Fruit fly (Drosophila melanogaster) whole organism, embryonic: Measurements from ENCODE around the gene pigs.
A peak's percentile ranks its signal among the peaks of the same experiment; 100 is the strongest.

Experiments
- Asciz ChIP-seq: fragments of 200-800 bp; sonication (Bioruptor generic); optimal IDR thresholded peaks from 2 replicates; lab custom pipeline; 2017; ENCODE audit warnings: missing biosample characterization, mild to moderate bottlenecking, missing genetic modification characterization, missing genetic modification reagents
- Atf-2 ChIP-seq: fragments of 200-800 bp; sonication (Bioruptor generic); optimal IDR thresholded peaks from 2 replicates; lab custom pipeline; 2016; ENCODE audit warnings: missing biosample characterization, missing genetic modification characterization
- B-H1 ChIP-seq: fragments of 200-800 bp; sonication (Bioruptor generic); IDR thresholded peaks from 3 replicates; pipeline ENCODE4 v1.3.6; 2022; ENCODE audit warnings: missing biosample characterization, missing genetic modification characterization
- B-H2 ChIP-seq: fragments of 200-800 bp; sonication (Bioruptor generic); optimal IDR thresholded peaks from 2 replicates; lab custom pipeline; 2018; ENCODE audit warnings: missing biosample characterization, mild to moderate bottlenecking, missing genetic modification characterization
- C15 ChIP-seq: fragments of 200-800 bp; sonication (Bioruptor generic); IDR thresholded peaks from 3 replicates; pipeline ENCODE4 v1.3.6; 2022; ENCODE audit warnings: missing biosample characterization, missing genetic modification characterization
- CG10462 ChIP-seq: fragments of 200-800 bp; sonication (Bioruptor generic); optimal IDR thresholded peaks from 2 replicates; lab custom pipeline; 2016; ENCODE audit warnings: missing biosample characterization, missing genetic modification characterization
- CG11398 ChIP-seq: fragments of 200-800 bp; sonication (Bioruptor generic); optimal IDR thresholded peaks from 2 replicates; lab custom pipeline; 2016; ENCODE audit warnings: missing biosample characterization, missing genetic modification characterization
- CG11456 ChIP-seq: fragments of 200-800 bp; sonication (Bioruptor generic); IDR thresholded peaks from 3 replicates; pipeline ENCODE4 v1.3.6; 2022; ENCODE audit warnings: missing biosample characterization, missing genetic modification characterization
- CG11723 ChIP-seq: fragments of 200-800 bp; sonication (Bioruptor generic); optimal IDR thresholded peaks from 2 replicates; lab custom pipeline; 2017; ENCODE audit warnings: missing biosample characterization, mild to moderate bottlenecking, missing genetic modification characterization
- CG12744 ChIP-seq: fragments of 200-800 bp; sonication (Bioruptor generic); optimal IDR thresholded peaks from 2 replicates; lab custom pipeline; 2016; ENCODE audit warnings: missing biosample characterization, missing genetic modification characterization
- CG13296 ChIP-seq: fragments of 200-800 bp; sonication (Bioruptor generic); optimal IDR thresholded peaks from 3 replicates; lab custom pipeline; 2018; ENCODE audit warnings: missing biosample characterization, mild to moderate bottlenecking, missing genetic modification characterization
- CG18599 ChIP-seq: fragments of 200-800 bp; sonication (Bioruptor generic); optimal IDR thresholded peaks from 3 replicates; lab custom pipeline; 2017; ENCODE audit warnings: missing biosample characterization, missing genetic modification characterization, mild to moderate bottlenecking, moderate library complexity, missing genetic modification reagents
- CG2120 ChIP-seq: fragments of 200-800 bp; sonication (Bioruptor generic); optimal IDR thresholded peaks from 3 replicates; lab custom pipeline; 2016; ENCODE audit warnings: missing biosample characterization, missing genetic modification characterization
- CG2678 ChIP-seq: fragments of 200-800 bp; sonication (Bioruptor generic); optimal IDR thresholded peaks from 3 replicates; lab custom pipeline; 2019; ENCODE audit warnings: missing biosample characterization, mild to moderate bottlenecking, missing genetic modification characterization, moderate library complexity
- CG31388 ChIP-seq: fragments of 200-800 bp; sonication (Bioruptor generic); optimal IDR thresholded peaks from 2 replicates; lab custom pipeline; 2016; ENCODE audit warnings: missing biosample characterization, missing genetic modification characterization
- CG32767 ChIP-seq: fragments of 200-800 bp; sonication (Bioruptor generic); IDR thresholded peaks from 2 replicates; pipeline ENCODE4 v1.3.6; 2022; ENCODE audit warnings: missing biosample characterization, missing genetic modification characterization
- CG3281 ChIP-seq: fragments of 200-800 bp; sonication (Bioruptor generic); optimal IDR thresholded peaks from 3 replicates; lab custom pipeline; 2017; ENCODE audit warnings: missing biosample characterization, mild to moderate bottlenecking, missing genetic modification characterization
- CG34224 ChIP-seq: fragments of 200-800 bp; sonication (Bioruptor generic); IDR thresholded peaks from 3 replicates; pipeline ENCODE4 v1.3.6; 2022; ENCODE audit warnings: missing biosample characterization, missing genetic modification characterization; ENCODE audit not compliant: partially characterized antibody
- CG4328 ChIP-seq: fragments of 200-800 bp; sonication (Bioruptor generic); optimal IDR thresholded peaks from 3 replicates; lab custom pipeline; 2017; ENCODE audit warnings: missing biosample characterization, missing genetic modification reagents, missing genetic modification characterization
- CG6689 ChIP-seq: fragments of 200-800 bp; sonication (Bioruptor generic); IDR thresholded peaks from 2 replicates; pipeline ENCODE4 v1.3.6; 2022; ENCODE audit warnings: missing biosample characterization, missing genetic modification characterization
- CG6791 ChIP-seq: fragments of 200-800 bp; sonication (Bioruptor generic); IDR thresholded peaks from 3 replicates; pipeline ENCODE4 v1.3.6; 2022; ENCODE audit warnings: missing biosample characterization, missing genetic modification characterization; ENCODE audit not compliant: partially characterized antibody
- CG6854 ChIP-seq: fragments of 200-800 bp; sonication (Bioruptor generic); optimal IDR thresholded peaks from 3 replicates; lab custom pipeline; 2017; ENCODE audit warnings: missing biosample characterization, mild to moderate bottlenecking, missing genetic modification characterization
- CG9932 ChIP-seq: fragments of 200-800 bp; sonication (Bioruptor generic); IDR thresholded peaks from 2 replicates; pipeline ENCODE4 v1.3.6; 2022; ENCODE audit warnings: missing biosample characterization, missing genetic modification characterization
- ERR ChIP-seq: fragments of 200-800 bp; sonication (Bioruptor generic); optimal IDR thresholded peaks from 2 replicates; lab custom pipeline; 2016; ENCODE audit warnings: missing biosample characterization, missing genetic modification characterization
- Elba2 ChIP-seq: fragments of 200-800 bp; sonication (Bioruptor generic); optimal IDR thresholded peaks from 3 replicates; lab custom pipeline; 2016; ENCODE audit warnings: missing biosample characterization, missing genetic modification characterization
- H2.0 ChIP-seq: fragments of 200-800 bp; sonication (Bioruptor generic); IDR thresholded peaks from 2 replicates; pipeline ENCODE4 v1.3.6; 2022; ENCODE audit warnings: missing biosample characterization, missing genetic modification characterization
- Lhr ChIP-seq: fragments of 200-800 bp; sonication (Bioruptor generic); optimal IDR thresholded peaks from 3 replicates; lab custom pipeline; 2017; ENCODE audit warnings: mild to moderate bottlenecking, missing biosample characterization, missing genetic modification reagents, missing genetic modification characterization
- Lpt ChIP-seq: fragments of >200 bp; optimal IDR thresholded peaks from 2 replicates; lab custom pipeline; 2018; ENCODE audit warnings: missing biosample characterization, missing genetic modification characterization
- MBD-R2 ChIP-seq: fragments of 200-800 bp; sonication (Bioruptor generic); IDR thresholded peaks from 2 replicates; pipeline ENCODE4 v1.3.6; 2022; ENCODE audit warnings: missing biosample characterization, missing genetic modification characterization
- Med ChIP-seq: fragments of 200-800 bp; sonication (Bioruptor generic); peaks from one replicate; lab custom pipeline; 2016; ENCODE audit warnings: missing biosample characterization, missing genetic modification characterization, mild to moderate bottlenecking, inconsistent platforms, moderate library complexity
- Nf-YA ChIP-seq: fragments of 200-800 bp; sonication (Bioruptor generic); IDR thresholded peaks from 2 replicates; pipeline ENCODE4 v1.3.6; 2022; ENCODE audit warnings: missing biosample characterization, missing genetic modification characterization
- Rfx ChIP-seq: fragments of 200-800 bp; sonication (Bioruptor generic); IDR thresholded peaks from 2 replicates; pipeline ENCODE4 v1.3.6; 2022; ENCODE audit warnings: missing biosample characterization, missing genetic modification characterization
- Side ChIP-seq: fragments of 200-800 bp; sonication (Bioruptor generic); optimal IDR thresholded peaks from 2 replicates; lab custom pipeline; 2016; ENCODE audit warnings: missing biosample characterization, missing genetic modification characterization
- Spps ChIP-seq: fragments of 200-800 bp; sonication (Bioruptor generic); optimal IDR thresholded peaks from 2 replicates; lab custom pipeline; 2018; ENCODE audit warnings: missing biosample characterization, mild to moderate bottlenecking, missing genetic modification characterization
- Sry-β ChIP-seq: fragments of 200-800 bp; sonication (Bioruptor generic); optimal IDR thresholded peaks from 2 replicates; lab custom pipeline; 2018; ENCODE audit warnings: missing biosample characterization, mild to moderate bottlenecking, missing genetic modification characterization, moderate library complexity
- al ChIP-seq: fragments of 200-800 bp; sonication (Bioruptor generic); IDR thresholded peaks from 2 replicates; pipeline ENCODE4 v1.3.6; 2022; ENCODE audit warnings: missing biosample characterization, missing genetic modification characterization
- bigmax ChIP-seq: fragments of 200-800 bp; sonication (Bioruptor generic); optimal IDR thresholded peaks from 2 replicates; lab custom pipeline; 2018; ENCODE audit warnings: missing biosample characterization, mild to moderate bottlenecking, missing genetic modification characterization
- bsh ChIP-seq, 2 experiments: fragments of 200-800 bp; sonication (Bioruptor generic); optimal IDR thresholded peaks; 2 replicates each; lab custom pipeline; 2017 to 2018; ENCODE audit warnings: mild to moderate bottlenecking in 2 of 2, missing biosample characterization in 2 of 2, missing genetic modification characterization in 2 of 2, moderate library complexity in 1 of 2
- en ChIP-seq: fragments of 200-800 bp; sonication (Bioruptor generic); optimal IDR thresholded peaks from 2 replicates; lab custom pipeline; 2016; ENCODE audit warnings: missing biosample characterization, missing genetic modification characterization
- fru ChIP-seq: fragments of >200 bp; optimal IDR thresholded peaks from 2 replicates; lab custom pipeline; 2017
- ftz-f1 ChIP-seq: fragments of 200-800 bp; sonication (Bioruptor generic); optimal IDR thresholded peaks from 2 replicates; lab custom pipeline; 2016; ENCODE audit warnings: missing biosample characterization, missing genetic modification characterization
- grn ChIP-seq: fragments of 200-800 bp; sonication (Bioruptor generic); optimal IDR thresholded peaks from 3 replicates; lab custom pipeline; 2017; ENCODE audit warnings: missing biosample characterization, missing genetic modification characterization
- gt ChIP-seq: fragments of 200-800 bp; sonication (Bioruptor generic); IDR thresholded peaks from 2 replicates; pipeline ENCODE4 v1.3.6; 2022; ENCODE audit warnings: missing biosample characterization, missing genetic modification characterization
- kni ChIP-seq: fragments of 200-800 bp; sonication (Bioruptor generic); optimal IDR thresholded peaks from 3 replicates; lab custom pipeline; 2017; ENCODE audit warnings: mild to moderate bottlenecking, missing biosample characterization, missing genetic modification reagents, missing genetic modification characterization
- lab ChIP-seq: fragments of 200-800 bp; sonication (Bioruptor generic); optimal IDR thresholded peaks from 3 replicates; lab custom pipeline; 2017; ENCODE audit warnings: missing biosample characterization, missing genetic modification characterization, mild to moderate bottlenecking, moderate library complexity, missing genetic modification reagents
- mirr ChIP-seq: fragments of 200-800 bp; sonication (Bioruptor generic); optimal IDR thresholded peaks from 3 replicates; lab custom pipeline; 2018; ENCODE audit warnings: missing biosample characterization, mild to moderate bottlenecking, missing genetic modification characterization
- peb ChIP-seq: fragments of 200-800 bp; sonication (Bioruptor generic); IDR thresholded peaks from 2 replicates; pipeline ENCODE4 v1.3.6; 2022; ENCODE audit warnings: missing biosample characterization, missing genetic modification characterization
- pita ChIP-seq: fragments of 200-800 bp; sonication (Bioruptor generic); optimal IDR thresholded peaks from 2 replicates; lab custom pipeline; 2017; ENCODE audit warnings: missing biosample characterization, mild to moderate bottlenecking, missing genetic modification characterization
- pros ChIP-seq: fragments of 200-800 bp; sonication (Bioruptor generic); optimal IDR thresholded peaks from 3 replicates; lab custom pipeline; 2019; ENCODE audit warnings: missing biosample characterization, mild to moderate bottlenecking, missing genetic modification characterization, moderate library complexity
- run ChIP-seq: fragments of 200-800 bp; sonication (Bioruptor generic); optimal IDR thresholded peaks from 3 replicates; lab custom pipeline; 2018; ENCODE audit warnings: missing biosample characterization, mild to moderate bottlenecking, missing genetic modification characterization
- sens ChIP-seq: fragments of 200-800 bp; sonication (Bioruptor generic); peaks from one replicate; lab custom pipeline; 2016; ENCODE audit warnings: missing biosample characterization, missing genetic modification characterization
- twi ChIP-seq: fragments of 200-800 bp; optimal IDR thresholded peaks from 2 replicates; lab custom pipeline; 2019; ENCODE audit warnings: missing biosample characterization, mild to moderate bottlenecking, missing genetic modification characterization, moderate library complexity
- tx ChIP-seq: fragments of 200-800 bp; sonication (Bioruptor generic); optimal IDR thresholded peaks from 2 replicates; lab custom pipeline; 2016; ENCODE audit warnings: missing biosample characterization, missing genetic modification characterization

Gene pigs

dm6 chrX:6604706-6605105 is 4.8 kb downstream of the pigs start (continued):
- TF ChIP-seq Atf-2 (no peak), CG2120 (GFP tag; lab: Kevin White, UChicago) (no peak), mirr (GFP tag; lab: Kevin White, UChicago) (no peak), CG12744 (GFP tag; lab: Kevin White, UChicago) (no peak), Sry-β (GFP tag; lab: Kevin White, UChicago) (no peak), CG13296 (GFP tag; lab: Kevin White, UChicago) (no peak), H2.0 (GFP tag; lab: Robert Waterston, UW) (no peak), pros (no peak), Lpt (GFP tag; lab: Kevin White, UChicago) (no peak), peb (GFP tag; lab: Robert Waterston, UW) (no peak), CG4328 (GFP tag; lab: Kevin White, UChicago) (no peak), Med (GFP tag; lab: Kevin White, UChicago) (peak; percentile 66), CG18599 (GFP tag; lab: Kevin White, UChicago) (peak; percentile 0), kni (GFP tag; lab: Kevin White, UChicago) (peak; percentile 22), CG3281 (peak; percentile 11), Side (GFP tag; lab: Kevin White, UChicago) (no peak), ftz-f1 (GFP tag; lab: Kevin White, UChicago) (no peak), en (GFP tag; lab: Kevin White, UChicago) (no peak), CG11723 (no peak), CG31388 (no peak), gt (GFP tag; lab: Robert Waterston, UW) (no peak), B-H2 (no peak), twi (no peak), CG11398 (peak; percentile 1), Nf-YA (GFP tag; lab: Robert Waterston, UW) (no peak), pita (GFP tag; lab: Kevin White, UChicago) (no peak), bsh (GFP tag; optimal IDR thresholded peaks at IDR 0.05; lab: Kevin White, UChicago) (no peak), B-H1 (GFP tag; lab: Robert Waterston, UW) (no peak), run (tag; lab: Kevin White, UChicago) (no peak), Rfx (GFP tag; lab: Robert Waterston, UW) (0 out of 2 replicates have a peak, but pooled peaks have one; percentile 6), lab (GFP tag; lab: Kevin White, UChicago) (peak; percentile 9), grn (GFP tag; lab: Kevin White, UChicago) (no peak), bigmax (GFP tag; lab: Kevin White, UChicago) (no peak), Elba2 (no peak), Lhr (GFP tag; lab: Kevin White, UChicago) (no peak), tx (no peak), ERR (GFP tag; lab: Kevin White, UChicago) (no peak), Asciz (GFP tag; lab: Kevin White, UChicago) (no peak), MBD-R2 (GFP tag; lab: Robert Waterston, UW) (no peak), fru (lab: Kevin White, UChicago) (no peak), CG32767 (GFP tag; lab: Robert Waterston, UW) (no peak), CG6854 (GFP tag; lab: Kevin White, UChicago) (no peak), CG34224 (GFP tag; lab: Robert Waterston, UW) (no peak), CG11456 (no peak), CG10462 (GFP tag; lab: Kevin White, UChicago) (no peak), sens (peak; percentile 33), CG6791 (GFP tag; lab: Robert Waterston, UW) (no peak), CG2678 (tag; lab: Kevin White, UChicago) (peak; percentile 2), Spps (tag; lab: Kevin White, UChicago) (no peak), al (GFP tag; lab: Robert Waterston, UW) (no peak), CG9932 (GFP tag; lab: Robert Waterston, UW) (peak; percentile 21; the same call in 1 of the 2 replicates), C15 (GFP tag; lab: Robert Waterston, UW) (no peak), CG6689 (GFP tag; lab: Robert Waterston, UW) (no peak)
